Fruit fly (Drosophila melanogaster) whole organism, wandering third instar larva: ENCODE measurements around the gene CG5623.
A peak's percentile ranks its signal among the peaks of the same experiment; 100 is the strongest.

Source experiments
- Abd-B ChIP-seq: fragments of >200 bp; optimal IDR thresholded peaks from 2 replicates; lab custom pipeline; 2017; ENCODE audit warnings: missing biosample characterization, missing genetic modification characterization
- CG32264 ChIP-seq: fragments of 200-800 bp; sonication (Bioruptor generic); optimal IDR thresholded peaks from 2 replicates; lab custom pipeline; 2016; ENCODE audit warnings: missing biosample characterization, missing genetic modification characterization
- CG9705 ChIP-seq: fragments of 200-800 bp; sonication (Bioruptor generic); optimal IDR thresholded peaks from 2 replicates; lab custom pipeline; 2018; ENCODE audit warnings: missing biosample characterization, mild to moderate bottlenecking, missing genetic modification characterization
- CrebA ChIP-seq: fragments of 200-800 bp; sonication (Bioruptor generic); optimal IDR thresholded peaks from 2 replicates; lab custom pipeline; 2016; ENCODE audit warnings: missing biosample characterization, mild to moderate bottlenecking, missing genetic modification characterization, borderline replicate concordance
- Dfd ChIP-seq: fragments of >200 bp; optimal IDR thresholded peaks from 2 replicates; lab custom pipeline; 2017; ENCODE audit warnings: missing biosample characterization, missing genetic modification characterization
- Dif ChIP-seq: fragments of 200-275, 200-300 bp; sonication (Bioruptor generic); optimal IDR thresholded peaks from 2 replicates; lab custom pipeline; 2018; ENCODE audit warnings: missing biosample characterization, missing genetic modification characterization; ENCODE audit not compliant: partially characterized antibody
- GATAd ChIP-seq: sonication (Bioruptor generic); optimal IDR thresholded peaks from 2 replicates; lab custom pipeline; 2016; ENCODE audit warnings: missing biosample characterization, missing genetic modification characterization
- HLH106 ChIP-seq: fragments of 200-800 bp; optimal IDR thresholded peaks from 3 replicates; lab custom pipeline; 2019; ENCODE audit warnings: missing biosample characterization, mild to moderate bottlenecking, missing genetic modification characterization, moderate library complexity
- Hnf4 ChIP-seq: fragments of 200-800 bp; sonication (Bioruptor generic); optimal IDR thresholded peaks from 2 replicates; lab custom pipeline; 2016; ENCODE audit warnings: missing biosample characterization, mild to moderate bottlenecking, missing genetic modification characterization
- Hr78 ChIP-seq: fragments of >200 bp; optimal IDR thresholded peaks from 2 replicates; lab custom pipeline; 2017; ENCODE audit warnings: missing biosample characterization, missing genetic modification characterization
- Hr83 ChIP-seq: fragments of 200-300 bp; sonication (Bioruptor generic); optimal IDR thresholded peaks from 2 replicates; lab custom pipeline; 2016; ENCODE audit warnings: missing biosample characterization, mild to moderate bottlenecking, missing genetic modification characterization, moderate library complexity; ENCODE audit not compliant: poor library complexity, severe bottlenecking
- Jra ChIP-seq: sonication (Bioruptor generic); optimal IDR thresholded peaks from 2 replicates; lab custom pipeline; 2016; ENCODE audit warnings: missing biosample characterization, missing genetic modification characterization
- Mio ChIP-seq: sonication (Bioruptor generic); optimal IDR thresholded peaks from 2 replicates; lab custom pipeline; 2016; ENCODE audit warnings: missing biosample characterization, missing genetic modification characterization
- Myc ChIP-seq: fragments of >200 bp; optimal IDR thresholded peaks from 2 replicates; lab custom pipeline; 2017
- N ChIP-seq: fragments of >200 bp; optimal IDR thresholded peaks from 2 replicates; lab custom pipeline; 2018; ENCODE audit warnings: missing biosample characterization, missing external identifiers, missing genetic modification characterization
- OdsH ChIP-seq: fragments of 200-800 bp; sonication (Bioruptor generic); optimal IDR thresholded peaks from 2 replicates; lab custom pipeline; 2016; ENCODE audit warnings: missing biosample characterization, mild to moderate bottlenecking, missing genetic modification characterization
- Rel ChIP-seq, 2 experiments: fragments of 200-800 bp; sonication (Bioruptor generic) in 1 of 2; optimal IDR thresholded peaks; 2 replicates in 1 of 2; 3 replicates in 1 of 2; lab custom pipeline; 2016 to 2019; ENCODE audit warnings: mild to moderate bottlenecking in 2 of 2, missing biosample characterization in 2 of 2, missing genetic modification characterization in 2 of 2, moderate library complexity in 1 of 2
- Sp1 ChIP-seq: fragments of 200-800 bp; sonication (Bioruptor generic); optimal IDR thresholded peaks from 3 replicates; lab custom pipeline; 2019; ENCODE audit warnings: missing biosample characterization, mild to moderate bottlenecking, missing genetic modification characterization, moderate library complexity
- Vsx2 ChIP-seq: fragments of 200-300, 225-300 bp; sonication (Bioruptor generic); optimal IDR thresholded peaks from 2 replicates; lab custom pipeline; 2018; ENCODE audit warnings: missing biosample characterization, missing genetic modification characterization; ENCODE audit not compliant: partially characterized antibody
- br ChIP-seq: fragments of 200-800 bp; sonication (Bioruptor generic); optimal IDR thresholded peaks from 2 replicates; lab custom pipeline; 2016; ENCODE audit warnings: missing biosample characterization, missing genetic modification characterization
- brk ChIP-seq: fragments of 200-800 bp; sonication (Bioruptor generic); optimal IDR thresholded peaks from 2 replicates; lab custom pipeline; 2016; ENCODE audit warnings: missing biosample characterization, mild to moderate bottlenecking, missing genetic modification characterization
- dl ChIP-seq, 2 experiments: fragments of 175-275, 200-275 bp in 1 of 2; fragments of 200-275 bp in 1 of 2; sonication (Bioruptor generic); optimal IDR thresholded peaks; lab custom pipeline; 2018; ENCODE audit warnings: mild to moderate bottlenecking in 2 of 2, missing biosample characterization in 2 of 2, missing genetic modification characterization in 2 of 2, moderate library complexity in 2 of 2; ENCODE audit not compliant: partially characterized antibody in 2 of 2, insufficient read depth in 1 of 2
- dmrt93B ChIP-seq: fragments of 200-800 bp; sonication (Bioruptor generic); optimal IDR thresholded peaks from 2 replicates; lab custom pipeline; 2018; ENCODE audit warnings: missing biosample characterization, mild to moderate bottlenecking, missing genetic modification characterization
- dsf ChIP-seq: sonication (Bioruptor generic); optimal IDR thresholded peaks from 2 replicates; lab custom pipeline; 2016; ENCODE audit warnings: missing biosample characterization, missing genetic modification characterization, borderline replicate concordance
- ey ChIP-seq: fragments of 200-800 bp; sonication (Bioruptor generic); optimal IDR thresholded peaks from 2 replicates; lab custom pipeline; 2016; ENCODE audit warnings: missing biosample characterization, missing genetic modification characterization
- foxo ChIP-seq, 2 experiments: fragments of 200-800 bp; sonication (Bioruptor generic); optimal IDR thresholded peaks; 2 replicates in 1 of 2; 3 replicates in 1 of 2; lab custom pipeline; 2016 to 2017; ENCODE audit warnings: missing biosample characterization in 2 of 2, missing genetic modification characterization in 2 of 2
- fru ChIP-seq: fragments of 200-800 bp; sonication (Bioruptor generic); optimal IDR thresholded peaks from 3 replicates; lab custom pipeline; 2016; ENCODE audit warnings: missing biosample characterization, mild to moderate bottlenecking, missing genetic modification characterization
- h ChIP-seq: fragments of 200-800 bp; sonication (Bioruptor generic); optimal IDR thresholded peaks from 3 replicates; lab custom pipeline; 2016; ENCODE audit warnings: missing biosample characterization, mild to moderate bottlenecking, missing genetic modification characterization
- jim ChIP-seq: fragments of 175-275, 200-325 bp; sonication (Bioruptor generic); optimal IDR thresholded peaks from 2 replicates; lab custom pipeline; 2016; ENCODE audit warnings: missing biosample characterization, mild to moderate bottlenecking, missing genetic modification characterization
- lola ChIP-seq: fragments of >200 bp; optimal IDR thresholded peaks from 2 replicates; lab custom pipeline; 2017; ENCODE audit warnings: missing biosample characterization, missing genetic modification characterization
- pan ChIP-seq: fragments of >200 bp; optimal IDR thresholded peaks from 2 replicates; lab custom pipeline; 2017
- psq ChIP-seq: fragments of 200-800 bp; sonication (Bioruptor generic); optimal IDR thresholded peaks from 3 replicates; lab custom pipeline; 2017; ENCODE audit warnings: missing biosample characterization, mild to moderate bottlenecking, missing genetic modification characterization, moderate library complexity
- rgr ChIP-seq: fragments of 200-800 bp; sonication (Bioruptor generic); optimal IDR thresholded peaks from 3 replicates; lab custom pipeline; 2016; ENCODE audit warnings: missing biosample characterization, mild to moderate bottlenecking, missing genetic modification characterization
- sage ChIP-seq: fragments of 200-800 bp; sonication (Bioruptor generic); optimal IDR thresholded peaks from 2 replicates; lab custom pipeline; 2016; ENCODE audit warnings: missing biosample characterization, mild to moderate bottlenecking, missing genetic modification characterization
- sv ChIP-seq: fragments of 200-800 bp; sonication (Bioruptor generic); optimal IDR thresholded peaks from 3 replicates; lab custom pipeline; 2016; ENCODE audit warnings: missing biosample characterization, missing genetic modification characterization
- tai ChIP-seq: sonication (Bioruptor generic); optimal IDR thresholded peaks from 2 replicates; lab custom pipeline; 2016; ENCODE audit warnings: missing biosample characterization, missing genetic modification characterization
- usp ChIP-seq: fragments of >200 bp; optimal IDR thresholded peaks from 2 replicates; lab custom pipeline; 2017; ENCODE audit warnings: missing biosample characterization, missing genetic modification characterization
- woc ChIP-seq: sonication (Bioruptor generic); optimal IDR thresholded peaks from 2 replicates; lab custom pipeline; 2016; ENCODE audit warnings: missing biosample characterization, mild to moderate bottlenecking, missing genetic modification characterization

The CG5623 gene

DNA sequence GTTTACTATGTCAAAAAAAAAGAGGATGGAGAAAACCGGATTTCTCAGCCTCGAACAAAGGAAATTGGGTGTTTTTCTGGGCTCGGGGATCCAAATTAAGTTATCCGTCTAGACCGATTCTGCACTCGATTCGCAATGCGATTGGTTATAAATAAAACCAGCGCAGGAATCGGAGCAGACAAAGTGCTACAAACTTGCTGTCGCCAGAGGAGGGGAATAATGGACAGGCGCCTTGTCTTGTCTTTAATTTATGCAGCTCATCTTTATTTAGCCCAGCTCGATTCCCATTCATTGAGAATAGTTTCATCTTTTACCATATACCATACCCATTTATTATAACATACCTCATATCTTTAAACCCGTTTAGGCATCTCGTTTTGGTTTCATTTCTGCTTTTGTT is 37.4 kb upstream of the CG5623 start:
- TF ChIP-seq Mio (GFP tag; lab: Kevin White, UChicago) (no peak), lola (GFP tag; lab: Kevin White, UChicago) (no peak), Hnf4 (no peak), tai (GFP tag; lab: Kevin White, UChicago) (no peak), dl (GFP tag; optimal IDR thresholded peaks at IDR 0.05; lab: Kevin White, UChicago; ENCODE audit: insufficient read depth in 1 of 2, partially characterized antibody in 2 of 2) (no peak), Vsx2 (GFP tag; lab: Kevin White, UChicago) (no peak)

DNA sequence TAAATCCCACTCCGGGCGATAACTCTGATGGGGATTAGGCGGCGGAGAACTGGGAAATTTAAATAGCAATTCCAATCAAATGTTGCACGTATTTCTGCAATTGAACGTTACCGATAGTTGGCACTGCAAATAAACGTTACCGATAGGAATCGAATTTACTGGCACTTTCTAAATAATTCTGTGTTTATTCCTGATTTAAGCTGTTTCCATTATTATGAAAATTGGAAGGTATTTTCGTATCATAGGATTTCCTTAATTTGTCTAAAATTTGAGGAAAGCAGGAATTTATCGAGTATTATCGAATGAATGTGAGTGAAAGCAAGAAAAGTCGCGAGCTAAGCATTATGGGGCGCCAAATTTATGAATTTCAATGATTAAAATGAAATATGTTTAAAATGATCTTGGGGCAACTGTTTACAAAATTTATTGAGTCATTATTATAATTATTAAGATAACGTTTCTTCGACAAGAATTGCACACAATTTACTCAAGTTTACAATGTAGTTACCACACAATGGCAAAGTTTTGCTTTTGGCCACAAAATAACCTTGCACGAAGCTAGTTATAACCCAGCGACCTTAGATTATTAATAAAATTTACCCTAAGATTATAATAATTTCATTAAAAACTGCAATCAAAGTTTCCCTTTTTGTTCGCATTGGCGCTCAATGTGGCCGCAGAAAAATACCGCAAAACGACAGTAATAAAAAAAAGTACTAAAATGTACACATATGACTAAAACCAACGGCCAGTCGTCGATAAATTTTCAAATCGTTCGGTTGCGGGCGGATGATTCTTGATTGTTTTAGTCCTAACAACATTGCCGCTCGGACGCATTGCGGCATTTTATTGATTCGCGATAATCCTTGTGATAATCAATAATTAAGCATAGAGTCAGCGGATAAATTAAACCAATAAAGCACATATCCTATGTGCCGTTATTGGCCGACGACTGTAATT is 36.5 kb upstream of the CG5623 start, which contains the start of gene alpha-Man-IIb:
Gene alpha-Man-IIb (plus strand): TSS at position 747 of the 960 bp plus-strand sequence.
- no peak for TF ChIP-seq tai (GFP tag; lab: Kevin White, UChicago)
- no peak for TF ChIP-seq CrebA (GFP tag; lab: Kevin White, UChicago)
- no peak for TF ChIP-seq Mio (GFP tag; lab: Kevin White, UChicago)
- TF ChIP-seq Dfd (GFP tag; lab: Kevin White, UChicago), result no peak
- no peak for TF ChIP-seq Myc (lab: Kevin White, UChicago)
- TF ChIP-seq woc (GFP tag; lab: Kevin White, UChicago), result no peak
- no peak for TF ChIP-seq dl (GFP tag; optimal IDR thresholded peaks at IDR 0.05; lab: Kevin White, UChicago; ENCODE audit: insufficient read depth in 1 of 2, partially characterized antibody in 2 of 2)
- TF ChIP-seq usp (GFP tag; lab: Kevin White, UChicago), result no peak
- TF ChIP-seq rgr, result peak; percentile 25
- no peak for TF ChIP-seq brk (GFP tag; lab: Kevin White, UChicago)
- TF ChIP-seq Sp1 (GFP tag; lab: Kevin White, UChicago), result peak; percentile 8
- TF ChIP-seq CG32264 (GFP tag; lab: Kevin White, UChicago), result no peak
- no peak for TF ChIP-seq Hnf4
- no peak for TF ChIP-seq lola (GFP tag; lab: Kevin White, UChicago)
- TF ChIP-seq HLH106, result peak; percentile 19
- no peak for TF ChIP-seq Hr78 (GFP tag; lab: Kevin White, UChicago)
- no peak for TF ChIP-seq pan (lab: Kevin White, UChicago)
- no peak for TF ChIP-seq Rel (GFP tag; optimal IDR thresholded peaks at IDR 0.05; lab: Kevin White, UChicago)
- TF ChIP-seq Rel (tag; optimal IDR thresholded peaks at IDR 0.05; lab: Kevin White, UChicago), result peak; percentile 25
- TF ChIP-seq OdsH, result no peak
- TF ChIP-seq br, result no peak
- TF ChIP-seq Hr83 (GFP tag; lab: Kevin White, UChicago), result peak; percentile 41
- no peak for TF ChIP-seq foxo (GFP tag; optimal IDR thresholded peaks at IDR 0.05; lab: Kevin White, UChicago)
- TF ChIP-seq sage (GFP tag; lab: Kevin White, UChicago), result no peak
- TF ChIP-seq dsf, result no peak
- peak; percentile 10 for TF ChIP-seq h
- no peak for TF ChIP-seq sv
- TF ChIP-seq ey (GFP tag; lab: Kevin White, UChicago), result no peak
- TF ChIP-seq Abd-B (GFP tag; lab: Kevin White, UChicago), result no peak
- TF ChIP-seq jim (GFP tag; lab: Kevin White, UChicago), result no peak
- TF ChIP-seq N (GFP tag; lab: Kevin White, UChicago), result no peak
- peak; percentile 5 for TF ChIP-seq Dif (GFP tag; lab: Kevin White, UChicago)
- TF ChIP-seq fru, result peak; percentile 54
- no peak for TF ChIP-seq psq (GFP tag; lab: Kevin White, UChicago)
- TF ChIP-seq dmrt93B (GFP tag; lab: Kevin White, UChicago), result no peak
- TF ChIP-seq GATAd (GFP tag; lab: Kevin White, UChicago), result no peak
- no peak for TF ChIP-seq Jra (GFP tag; lab: Kevin White, UChicago)
- no peak for TF ChIP-seq CG9705
- no peak for TF ChIP-seq Vsx2 (GFP tag; lab: Kevin White, UChicago)
